Worm (Caenorhabditis elegans) whole organism, L4 larva: ENCODE measurements around the gene F59B10.5.
A peak's percentile ranks its signal among the peaks of the same experiment; 100 is the strongest.

Experiments used
- F10B5.3 ChIP-seq: sonication (generic microtip); optimal IDR thresholded peaks from 2 replicates; lab custom pipeline; 2016; ENCODE audit warnings: mild to moderate bottlenecking, missing genetic modification characterization, missing compliant biosample characterization
- Y75B8A.6 ChIP-seq: fragments of 200-800 bp; sonication (Bioruptor generic); IDR thresholded peaks from 2 replicates; pipeline ENCODE4 v1.3.6; 2022; ENCODE audit warnings: missing genetic modification reagents, missing genetic modification characterization, missing compliant biosample characterization
- aha-1 ChIP-seq: fragments of 150-350 bp; peaks from one replicate; lab custom pipeline; 2014; ENCODE audit warnings: missing biosample characterization, missing genetic modification characterization
- ama-1 ChIP-seq: fragments of 150-350 bp; optimal IDR thresholded peaks from 2 replicates; lab custom pipeline; 2014; ENCODE audit warnings: inconsistent platforms, mixed read lengths
- ceh-20 ChIP-seq: fragments of 200-800 bp; sonication (Bioruptor generic); IDR thresholded peaks from 2 replicates; pipeline ENCODE4 v1.3.6; 2022; ENCODE audit warnings: missing genetic modification reagents, missing genetic modification characterization, missing compliant biosample characterization
- ceh-82 ChIP-seq: sonication (generic microtip); optimal IDR thresholded peaks from 2 replicates; lab custom pipeline; 2017; ENCODE audit warnings: missing biosample characterization, missing genetic modification characterization
- daf-12 ChIP-seq: fragments of 150-350 bp; optimal IDR thresholded peaks from 2 replicates; lab custom pipeline; 2014; ENCODE audit warnings: missing biosample characterization, missing genetic modification reagents, missing genetic modification characterization
- daf-8 ChIP-seq: fragments of 200-800 bp; sonication (Bioruptor generic); IDR thresholded peaks from 2 replicates; pipeline ENCODE4 v1.3.6; 2022; ENCODE audit warnings: missing genetic modification characterization, missing compliant biosample characterization
- egl-43 ChIP-seq: fragments of 200-800 bp; sonication (Bioruptor generic); IDR thresholded peaks from 2 replicates; pipeline ENCODE4 v1.3.6; 2022; ENCODE audit warnings: missing genetic modification reagents, missing genetic modification characterization, missing compliant biosample characterization
- fkh-10 ChIP-seq: fragments of 150-350 bp; optimal IDR thresholded peaks from 2 replicates; lab custom pipeline; 2014; ENCODE audit warnings: missing biosample characterization, missing genetic modification reagents, missing genetic modification characterization
- hlh-30 ChIP-seq: sonication (generic microtip); optimal IDR thresholded peaks from 2 replicates; lab custom pipeline; 2017; ENCODE audit warnings: antibody characterized with exemption, mild to moderate bottlenecking, missing genetic modification characterization, missing compliant biosample characterization; ENCODE audit not compliant: insufficient read depth
- lim-7 ChIP-seq: fragments of 200-800 bp; sonication (Bioruptor generic); IDR thresholded peaks from 2 replicates; pipeline ENCODE4 v1.3.6; 2022; ENCODE audit warnings: missing genetic modification characterization, missing compliant biosample characterization
- lir-3 ChIP-seq: sonication (generic microtip); optimal IDR thresholded peaks from 2 replicates; lab custom pipeline; 2016; ENCODE audit warnings: mild to moderate bottlenecking, missing genetic modification characterization, missing compliant biosample characterization
- madf-9 ChIP-seq: fragments of 200-800 bp; sonication (Bioruptor generic); conservative IDR thresholded peaks from 2 replicates; pipeline ENCODE4 v1.3.6; 2022; ENCODE audit warnings: missing genetic modification reagents, missing genetic modification characterization, missing compliant biosample characterization
- mdt-29 ChIP-seq: fragments of 200-800 bp; sonication (Bioruptor generic); IDR thresholded peaks from 2 replicates; pipeline ENCODE4 v1.3.6; 2022; ENCODE audit warnings: missing genetic modification reagents, missing genetic modification characterization, missing compliant biosample characterization
- mxl-2 ChIP-seq: fragments of 200-800 bp; sonication (Bioruptor generic); conservative IDR thresholded peaks from 2 replicates; pipeline ENCODE4 v1.3.6; 2022; ENCODE audit warnings: missing genetic modification reagents, missing genetic modification characterization, missing compliant biosample characterization
- nhr-10 ChIP-seq: fragments of 150-350 bp; optimal IDR thresholded peaks from 2 replicates; lab custom pipeline; 2014; ENCODE audit warnings: missing biosample characterization, missing genetic modification characterization
- nhr-102 ChIP-seq: sonication (generic microtip); optimal IDR thresholded peaks from 2 replicates; lab custom pipeline; 2016; ENCODE audit warnings: mild to moderate bottlenecking, missing genetic modification characterization, moderate library complexity, missing compliant biosample characterization
- nhr-111 ChIP-seq: fragments of 200-800 bp; sonication (Bioruptor generic); optimal IDR thresholded peaks from 2 replicates; lab custom pipeline; 2018; ENCODE audit warnings: mild to moderate bottlenecking, missing genetic modification characterization, missing compliant biosample characterization
- nhr-25 ChIP-seq: sonication (generic microtip); optimal IDR thresholded peaks from 2 replicates; lab custom pipeline; 2017; ENCODE audit warnings: missing genetic modification characterization, mild to moderate bottlenecking, missing compliant biosample characterization, antibody characterized with exemption, moderate library complexity, borderline replicate concordance; ENCODE audit not compliant: insufficient read depth
- nhr-28 ChIP-seq: fragments of 150-350 bp; optimal IDR thresholded peaks from 2 replicates; lab custom pipeline; 2014; ENCODE audit warnings: missing biosample characterization, missing genetic modification characterization
- nhr-6 ChIP-seq: fragments of 150-350 bp; optimal IDR thresholded peaks from 2 replicates; lab custom pipeline; 2014; ENCODE audit warnings: missing biosample characterization, missing genetic modification characterization
- nhr-76 ChIP-seq: fragments of 150-350 bp; optimal IDR thresholded peaks from 2 replicates; lab custom pipeline; 2014; ENCODE audit warnings: missing biosample characterization, missing genetic modification characterization
- php-3 ChIP-seq: fragments of 200-800 bp; sonication (Bioruptor generic); IDR thresholded peaks from 2 replicates; pipeline ENCODE4 v1.3.6; 2022; ENCODE audit warnings: missing genetic modification reagents, missing genetic modification characterization, missing compliant biosample characterization
- rbr-2 ChIP-seq: sonication (generic microtip); optimal IDR thresholded peaks from 2 replicates; lab custom pipeline; 2016; ENCODE audit warnings: missing genotype, missing genetic modification characterization, missing compliant biosample characterization
- skn-1 ChIP-seq: fragments of 150-350 bp; optimal IDR thresholded peaks from 2 replicates; lab custom pipeline; 2014; ENCODE audit warnings: missing biosample characterization, missing genetic modification characterization
- snpc-1.2 ChIP-seq: fragments of 200-800 bp; sonication (Bioruptor generic); IDR thresholded peaks from 2 replicates; pipeline ENCODE4 v1.3.6; 2022; ENCODE audit warnings: missing genetic modification reagents, missing genetic modification characterization, missing compliant biosample characterization
- spr-3 ChIP-seq: fragments of 200-800 bp; sonication (Bioruptor generic); optimal IDR thresholded peaks from 2 replicates; lab custom pipeline; 2018; ENCODE audit warnings: mild to moderate bottlenecking, missing genetic modification characterization, missing compliant biosample characterization
- unc-130 ChIP-seq: sonication (generic microtip); optimal IDR thresholded peaks from 2 replicates; lab custom pipeline; 2016; ENCODE audit warnings: missing genetic modification reagents, missing genetic modification characterization, missing compliant biosample characterization
- unc-62 ChIP-seq, 3 experiments: fragments of 150-350 bp in 1 of 3; sonication (generic microtip); optimal IDR thresholded peaks in 2 of 3; peaks in 1 of 3; 1 replicate in 1 of 3; 2 replicates in 2 of 3; lab custom pipeline; 2014 to 2017; ENCODE audit warnings: missing biosample characterization in 3 of 3, missing genetic modification characterization in 3 of 3, missing genetic modification reagents in 3 of 3, missing genotype in 1 of 3
- ztf-7 ChIP-seq: fragments of 150-350 bp; optimal IDR thresholded peaks from 2 replicates; lab custom pipeline; 2014; ENCODE audit warnings: missing biosample characterization, missing genetic modification characterization

Gene F59B10.5

ce11 chrII:10513377-10513776, 10.1 kb downstream of the F59B10.5 start:
- TF ChIP-seq unc-62 (GFP tag; optimal IDR thresholded peaks at IDR 0.05 in 1 of 2; lab: Kevin White, UChicago): peak in 1 of 2 experiments; percentile 94
- TF ChIP-seq unc-62 (tag; optimal IDR thresholded peaks at IDR 0.05; lab: Kevin White, UChicago): no peak
- no peak for TF ChIP-seq lim-7 (GFP tag; lab: Robert Waterston, UW)
- TF ChIP-seq ama-1 (lab: Kevin White, UChicago): peak; percentile 35

- TF ChIP-seq daf-8 (GFP tag; lab: Robert Waterston, UW): no peak
- TF ChIP-seq madf-9 (GFP tag; lab: Robert Waterston, UW): 0 out of 2 replicates have a peak, but pooled peaks have one; percentile 27
These were observed 13.2 kb downstream of the F59B10.5 start, which contains the start of gene F59B10.3 for ce11 chrII:10510242-10510641. Gene F59B10.3 (plus strand): TSS chrII:10510542.

- TF ChIP-seq nhr-6 (tag; lab: Kevin White, UChicago) (no peak), php-3 (GFP tag; lab: Robert Waterston, UW) (no peak), spr-3 (GFP tag; lab: Kevin White, UChicago) (no peak), nhr-102 (tag; lab: Kevin White, UChicago) (no peak), hlh-30 (tag; lab: Kevin White, UChicago) (no peak), skn-1 (no peak), nhr-111 (GFP tag; lab: Kevin White, UChicago) (no peak)
These were observed 13.7 kb downstream of the F59B10.5 start, which contains the start of gene F59B10.2 for ce11 chrII:10509746-10510145. Gene F59B10.2 (minus strand): TSS chrII:10509846.

ce11 chrII:10507906-10508305, 15.6 kb downstream of the F59B10.5 start:
- TF ChIP-seq snpc-1.2 (GFP tag; lab: Robert Waterston, UW): no peak
- peak; percentile 5 for TF ChIP-seq aha-1 (tag; lab: Kevin White, UChicago)
- peak in 1 of 2 experiments; percentile 90 for TF ChIP-seq unc-62 (GFP tag; optimal IDR thresholded peaks at IDR 0.05 in 1 of 2; lab: Kevin White, UChicago)
- no peak for TF ChIP-seq unc-62 (tag; optimal IDR thresholded peaks at IDR 0.05; lab: Kevin White, UChicago)
- TF ChIP-seq, all 104 proteins: peak for 2

ce11 chrII:10505949-10506348, 17.5 kb downstream of the F59B10.5 start:
- TF ChIP-seq nhr-76 (tag; lab: Kevin White, UChicago) (no peak), spr-3 (GFP tag; lab: Kevin White, UChicago) (no peak), ceh-20 (GFP tag; lab: Robert Waterston, UW) (no peak), egl-43 (GFP tag; lab: Robert Waterston, UW) (no peak), mdt-29 (no peak), fkh-10 (no peak), nhr-111 (GFP tag; lab: Kevin White, UChicago) (no peak), nhr-10 (tag; lab: Kevin White, UChicago) (no peak), mxl-2 (GFP tag; lab: Robert Waterston, UW) (no peak), ceh-82 (tag; lab: Kevin White, UChicago) (no peak), lir-3 (no peak), ztf-7 (tag; lab: Kevin White, UChicago) (no peak), rbr-2 (tag; lab: Kevin White, UChicago) (no peak), daf-12 (tag; lab: Kevin White, UChicago) (no peak), Y75B8A.6 (GFP tag; lab: Robert Waterston, UW) (no peak), nhr-28 (peak; percentile 13), nhr-25 (tag; lab: Kevin White, UChicago) (peak; percentile 71), F10B5.3 (tag; lab: Kevin White, UChicago) (no peak), unc-130 (GFP tag; lab: Kevin White, UChicago) (no peak), unc-62 (GFP tag; optimal IDR thresholded peaks at IDR 0.05 in 1 of 2; lab: Kevin White, UChicago) (peak in 1 of 2 experiments; percentile 81), unc-62 (tag; optimal IDR thresholded peaks at IDR 0.05; lab: Kevin White, UChicago) (no peak)
